Fruit fly (Drosophila melanogaster) Kc167 (cell line): Measurements from ENCODE around the gene CG14374.

Experiments used
- Sin3A ChIP-seq: fragments of >200 bp; optimal IDR thresholded peaks from 2 replicates; lab custom pipeline; 2018; ENCODE audit warnings: missing external identifiers
- h ChIP-seq: fragments of >200 bp; optimal IDR thresholded peaks from 3 replicates; lab custom pipeline; 2018; ENCODE audit warnings: missing external identifiers
- psq ChIP-seq: fragments of >200 bp; optimal IDR thresholded peaks from 2 replicates; lab custom pipeline; 2017; ENCODE audit warnings: missing external identifiers

DNA sequence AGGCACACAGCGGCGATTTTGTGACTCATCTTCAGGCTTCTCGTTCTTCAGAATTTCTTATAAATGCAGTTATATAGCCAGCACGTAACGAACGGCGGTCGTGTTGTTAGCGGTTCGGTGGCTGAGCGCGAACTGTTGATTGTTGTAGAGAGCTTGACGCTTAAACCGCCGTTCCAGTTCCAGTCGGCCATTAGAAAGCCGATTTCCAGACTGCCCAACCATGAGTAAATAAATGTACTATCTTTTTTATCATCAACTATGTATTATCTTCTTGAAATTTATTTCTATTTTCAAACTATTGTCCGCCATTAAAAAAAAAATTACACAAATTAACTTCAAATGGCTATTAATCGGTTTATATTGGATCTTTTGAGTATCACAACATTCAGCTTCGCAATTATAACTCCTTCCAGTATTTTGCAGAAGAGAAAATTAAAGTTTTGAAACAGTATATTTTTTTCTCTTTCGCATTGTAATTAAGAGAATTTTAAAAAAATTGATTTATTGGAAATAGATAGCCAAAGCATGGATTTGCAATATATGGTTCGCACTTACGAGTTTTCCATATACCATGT lies 4.9 kb upstream of the CG14374 start, which contains the start of gene GILT1:
- TF ChIP-seq psq, result no peak
- no peak for TF ChIP-seq h (lab: Kevin White, UChicago)
- TF ChIP-seq Sin3A, result no peak
